Worm (Caenorhabditis elegans): ENCODE measurements around the gene srx-137.

Gene srx-137

ce11 chrV:13906166-13906565, 43.6 kb downstream of the srx-137 start, which contains the start of gene stdh-1:
TSS of gene stdh-1 (plus strand) at chrV:13906492.
- TF ChIP-seq ceh-16 (tag; optimal IDR thresholded peaks at IDR 0.05) = no peak
- no peak for TF ChIP-seq snpc-4 (tag; optimal IDR thresholded peaks at IDR 0.05)
- peak; percentile 34 for TF ChIP-seq C34F6.9 (tag; optimal IDR thresholded peaks at IDR 0.05)
- no peak for TF ChIP-seq aly-2 (tag; optimal IDR thresholded peaks at IDR 0.05)
- TF ChIP-seq elt-1 (tag; optimal IDR thresholded peaks at IDR 0.05) = no peak
- no peak for TF ChIP-seq ama-1 (optimal IDR thresholded peaks at IDR 0.05)
- TF ChIP-seq nhr-6 (tag; optimal IDR thresholded peaks at IDR 0.05) = no peak
- no peak for TF ChIP-seq lin-13 (GFP tag; optimal IDR thresholded peaks at IDR 0.05)
- no peak for TF ChIP-seq sma-3 (GFP tag; optimal IDR thresholded peaks at IDR 0.05)
- no peak for TF ChIP-seq crh-2 (tag; optimal IDR thresholded peaks at IDR 0.05)
- TF ChIP-seq nhr-129 (tag; optimal IDR thresholded peaks at IDR 0.05) = peak; percentile 21
- no peak for TF ChIP-seq blmp-1 (tag; optimal IDR thresholded peaks at IDR 0.05; ENCODE audit: insufficient read depth)
- no peak for TF ChIP-seq nhr-23 (tag; optimal IDR thresholded peaks at IDR 0.05)
- no peak for TF ChIP-seq mdl-1 (tag; optimal IDR thresholded peaks at IDR 0.05)
- TF ChIP-seq skn-1 (tag; optimal IDR thresholded peaks at IDR 0.05) = no peak
- no peak for TF ChIP-seq nhr-11 (tag; optimal IDR thresholded peaks at IDR 0.05)
- TF ChIP-seq lin-11 (tag; optimal IDR thresholded peaks at IDR 0.05) = no peak
- no peak for TF ChIP-seq unc-62 (GFP tag; optimal IDR thresholded peaks at IDR 0.05)
- TF ChIP-seq sma-9 (GFP tag; optimal IDR thresholded peaks at IDR 0.05) = peak; percentile 28
- TF ChIP-seq sma-9 (tag; optimal IDR thresholded peaks at IDR 0.05) = no peak
- no peak for TF ChIP-seq gmeb-1 (tag; optimal IDR thresholded peaks at IDR 0.05)
- TF ChIP-seq nhr-12 (tag; optimal IDR thresholded peaks at IDR 0.05) = no peak
- TF ChIP-seq nhr-10 (tag; optimal IDR thresholded peaks at IDR 0.05) = no peak
- TF ChIP-seq R02D3.7 (tag; optimal IDR thresholded peaks at IDR 0.05) = no peak
- TF ChIP-seq elt-3 (tag; optimal IDR thresholded peaks at IDR 0.05) = no peak
- no peak for TF ChIP-seq Y55F3AM.14 (GFP tag; optimal IDR thresholded peaks at IDR 0.05)
- no peak for TF ChIP-seq lin-39 (tag; optimal IDR thresholded peaks at IDR 0.05)
- no peak for TF ChIP-seq egl-27 (tag; optimal IDR thresholded peaks at IDR 0.05)
- no peak for TF ChIP-seq unc-55 (GFP tag; optimal IDR thresholded peaks at IDR 0.05)
- no peak for TF ChIP-seq fos-1 (tag; optimal IDR thresholded peaks at IDR 0.05)
- TF ChIP-seq nhr-21 (tag; optimal IDR thresholded peaks at IDR 0.05) = peak; percentile 4

ce11 chrV:13907557-13908104, 45.0 kb downstream of the srx-137 start:
- TF ChIP-seq nhr-129 (tag; optimal IDR thresholded peaks at IDR 0.05) (peak; percentile 58), lin-11 (tag; optimal IDR thresholded peaks at IDR 0.05) (no peak), sma-9 (GFP tag; optimal IDR thresholded peaks at IDR 0.05) (peak; percentile 42), sma-9 (tag; optimal IDR thresholded peaks at IDR 0.05) (no peak), Y55F3AM.14 (GFP tag; optimal IDR thresholded peaks at IDR 0.05) (peak; percentile 47), ztf-11 (tag; optimal IDR thresholded peaks at IDR 0.05) (no peak), nhr-237 (tag; optimal IDR thresholded peaks at IDR 0.05) (no peak), nhr-12 (tag; optimal IDR thresholded peaks at IDR 0.05) (peak; percentile 35), gmeb-1 (tag; optimal IDR thresholded peaks at IDR 0.05) (peak; percentile 64), lsy-2 (tag; optimal IDR thresholded peaks at IDR 0.05) (peak in 1 of 2 experiments; percentile 60), fos-1 (tag; optimal IDR thresholded peaks at IDR 0.05) (no peak), lin-13 (GFP tag; optimal IDR thresholded peaks at IDR 0.05) (peak; percentile 49), crh-2 (tag; optimal IDR thresholded peaks at IDR 0.05) (peak; percentile 62), F13H6.1 (tag; optimal IDR thresholded peaks at IDR 0.05) (peak; percentile 11), ama-1 (optimal IDR thresholded peaks at IDR 0.05) (peak; percentile 96), zag-1 (tag; optimal IDR thresholded peaks at IDR 0.05) (no peak), ztf-4 (tag; optimal IDR thresholded peaks at IDR 0.05) (peak; percentile 53), C34F6.9 (tag; optimal IDR thresholded peaks at IDR 0.05) (peak; percentile 21), nhr-21 (tag; optimal IDR thresholded peaks at IDR 0.05) (peak; percentile 46), dmd-4 (tag; optimal IDR thresholded peaks at IDR 0.05) (no peak), nhr-25 (tag; optimal IDR thresholded peaks at IDR 0.05) (peak; percentile 22), sma-3 (GFP tag; optimal IDR thresholded peaks at IDR 0.05) (peak; percentile 62), sem-4 (tag; optimal IDR thresholded peaks at IDR 0.05) (peak; percentile 17), nhr-77 (tag; optimal IDR thresholded peaks at IDR 0.05) (no peak), ceh-16 (tag; optimal IDR thresholded peaks at IDR 0.05) (no peak)
